Fruit fly (Drosophila melanogaster) whole organism, embryonic: Measurements from ENCODE around the gene nuf.

ENCODE experiments used
- Abd-B ChIP-seq: fragments of 200-800 bp; sonication (Bioruptor generic); optimal IDR thresholded peaks from 2 replicates; lab custom pipeline; 2018; ENCODE audit warnings: missing biosample characterization, mild to moderate bottlenecking, missing genetic modification characterization, moderate library complexity
- Bgb ChIP-seq: fragments of 200-800 bp; sonication (Bioruptor generic); IDR thresholded peaks from 2 replicates; pipeline ENCODE4 v1.3.6; 2022; ENCODE audit warnings: missing biosample characterization, missing genetic modification characterization; ENCODE audit not compliant: partially characterized antibody
- CG10147 ChIP-seq: fragments of 200-800 bp; sonication (Bioruptor generic); optimal IDR thresholded peaks from 2 replicates; lab custom pipeline; 2019; ENCODE audit warnings: missing biosample characterization, mild to moderate bottlenecking, missing genetic modification characterization, moderate library complexity
- CG10209 ChIP-seq: fragments of 200-800 bp; sonication (Bioruptor generic); optimal IDR thresholded peaks from 3 replicates; lab custom pipeline; 2017; ENCODE audit warnings: missing biosample characterization, mild to moderate bottlenecking, missing genetic modification characterization, missing genetic modification reagents
- CG10654 ChIP-seq: fragments of 200-800 bp; sonication (Bioruptor generic); optimal IDR thresholded peaks from 2 replicates; lab custom pipeline; 2016; ENCODE audit warnings: missing biosample characterization, missing genetic modification characterization
- CG12104 ChIP-seq: fragments of 200-800 bp; sonication (Bioruptor generic); optimal IDR thresholded peaks from 3 replicates; lab custom pipeline; 2016; ENCODE audit warnings: missing biosample characterization, missing genetic modification characterization
- CG13775 ChIP-seq: fragments of 200-800 bp; sonication (Bioruptor generic); optimal IDR thresholded peaks from 3 replicates; lab custom pipeline; 2017; ENCODE audit warnings: missing biosample characterization, mild to moderate bottlenecking, missing genetic modification characterization
- CG13894 ChIP-seq: fragments of 200-800 bp; sonication (Bioruptor generic); optimal IDR thresholded peaks from 3 replicates; lab custom pipeline; 2018; ENCODE audit warnings: missing biosample characterization, mild to moderate bottlenecking, missing genetic modification characterization, moderate library complexity
- CG17361 ChIP-seq: fragments of 200-800 bp; sonication (Bioruptor generic); IDR thresholded peaks from 3 replicates; pipeline ENCODE4 v1.3.6; 2022; ENCODE audit warnings: missing biosample characterization, missing genetic modification characterization
- CG32767 ChIP-seq: fragments of 200-800 bp; sonication (Bioruptor generic); IDR thresholded peaks from 2 replicates; pipeline ENCODE4 v1.3.6; 2022; ENCODE audit warnings: missing biosample characterization, missing genetic modification characterization
- CG4404 ChIP-seq: fragments of 200-800 bp; sonication (Bioruptor generic); IDR thresholded peaks from 2 replicates; pipeline ENCODE4 v1.3.6; 2022; ENCODE audit warnings: missing biosample characterization, missing genetic modification characterization
- CG4730 ChIP-seq: fragments of 200-800 bp; sonication (Bioruptor generic); IDR thresholded peaks from 2 replicates; pipeline ENCODE4 v1.3.6; 2022; ENCODE audit warnings: missing biosample characterization, missing genetic modification characterization
- CG6254 ChIP-seq: fragments of 200-800 bp; sonication (Bioruptor generic); optimal IDR thresholded peaks from 3 replicates; lab custom pipeline; 2017; ENCODE audit warnings: mild to moderate bottlenecking, missing biosample characterization, missing genetic modification reagents, missing genetic modification characterization
- CG7786 ChIP-seq: fragments of 200-800 bp; sonication (Bioruptor generic); optimal IDR thresholded peaks from 2 replicates; lab custom pipeline; 2016; ENCODE audit warnings: missing biosample characterization, missing genetic modification characterization
- CG7839 ChIP-seq: fragments of 200-800 bp; sonication (Bioruptor generic); optimal IDR thresholded peaks from 3 replicates; lab custom pipeline; 2018; ENCODE audit warnings: missing biosample characterization, mild to moderate bottlenecking, missing genetic modification characterization, moderate library complexity
- CG8765 ChIP-seq: fragments of 200-800 bp; sonication (Bioruptor generic); IDR thresholded peaks from 2 replicates; pipeline ENCODE4 v1.3.6; 2022; ENCODE audit warnings: missing biosample characterization, missing genetic modification characterization
- CHES-1-like ChIP-seq: fragments of 200-800 bp; sonication (Bioruptor generic); optimal IDR thresholded peaks from 2 replicates; lab custom pipeline; 2016; ENCODE audit warnings: missing biosample characterization, missing genetic modification characterization
- Deaf1 ChIP-seq: fragments of 200-800 bp; optimal IDR thresholded peaks from 3 replicates; lab custom pipeline; 2019; ENCODE audit warnings: missing biosample characterization, mild to moderate bottlenecking, missing genetic modification characterization, moderate library complexity
- Dref ChIP-seq: fragments of 200-800 bp; sonication (Bioruptor generic); IDR thresholded peaks from 2 replicates; pipeline ENCODE4 v1.3.6; 2022; ENCODE audit warnings: missing biosample characterization, missing genetic modification characterization
- HLH4C ChIP-seq: fragments of 200-800 bp; sonication (Bioruptor generic); IDR thresholded peaks from 3 replicates; pipeline ENCODE4 v1.3.6; 2022; ENCODE audit warnings: missing biosample characterization, missing genetic modification characterization; ENCODE audit not compliant: partially characterized antibody
- MESR4 ChIP-seq: fragments of 200-800 bp; sonication (Bioruptor generic); optimal IDR thresholded peaks from 2 replicates; lab custom pipeline; 2018; ENCODE audit warnings: missing biosample characterization, mild to moderate bottlenecking, missing genetic modification characterization, moderate library complexity
- Med ChIP-seq: fragments of 200-800 bp; sonication (Bioruptor generic); peaks from one replicate; lab custom pipeline; 2016; ENCODE audit warnings: missing biosample characterization, missing genetic modification characterization, mild to moderate bottlenecking, inconsistent platforms, moderate library complexity
- Nf-YB ChIP-seq: fragments of 200-800 bp; sonication (Bioruptor generic); optimal IDR thresholded peaks from 3 replicates; lab custom pipeline; 2019; ENCODE audit warnings: missing biosample characterization, mild to moderate bottlenecking, missing genetic modification characterization, moderate library complexity
- Six4 ChIP-seq: fragments of 200-800 bp; sonication (Bioruptor generic); optimal IDR thresholded peaks from 2 replicates; lab custom pipeline; 2016; ENCODE audit warnings: missing biosample characterization, missing genetic modification characterization
- Usf ChIP-seq: fragments of 200-800 bp; sonication (Bioruptor generic); optimal IDR thresholded peaks from 2 replicates; lab custom pipeline; 2017; ENCODE audit warnings: missing genotype, missing biosample characterization, missing genetic modification characterization
- az2 ChIP-seq: fragments of 200-800 bp; sonication (Bioruptor generic); optimal IDR thresholded peaks from 3 replicates; lab custom pipeline; 2016; ENCODE audit warnings: missing biosample characterization, missing genetic modification characterization
- bbx ChIP-seq: fragments of 200-800 bp; sonication (Bioruptor generic); IDR thresholded peaks from 2 replicates; pipeline ENCODE4 v1.3.6; 2022; ENCODE audit warnings: missing biosample characterization, missing genetic modification characterization; ENCODE audit not compliant: partially characterized antibody
- bigmax ChIP-seq: fragments of 200-800 bp; sonication (Bioruptor generic); optimal IDR thresholded peaks from 2 replicates; lab custom pipeline; 2018; ENCODE audit warnings: missing biosample characterization, mild to moderate bottlenecking, missing genetic modification characterization
- cg ChIP-seq: fragments of 200-800 bp; sonication (Bioruptor generic); optimal IDR thresholded peaks from 3 replicates; lab custom pipeline; 2019; ENCODE audit warnings: missing biosample characterization, mild to moderate bottlenecking, missing genetic modification characterization, moderate library complexity
- croc ChIP-seq: fragments of 200-800 bp; sonication (Bioruptor generic); conservative IDR thresholded peaks from 3 replicates; pipeline ENCODE4 v1.3.6; 2022; ENCODE audit warnings: missing biosample characterization, missing genetic modification characterization
- crol ChIP-seq: fragments of 200-800 bp; sonication (Bioruptor generic); IDR thresholded peaks from 2 replicates; pipeline ENCODE4 v1.3.6; 2022; ENCODE audit warnings: missing biosample characterization, missing genetic modification characterization
- dan ChIP-seq: fragments of 200-800 bp; sonication (Bioruptor generic); IDR thresholded peaks from 2 replicates; pipeline ENCODE4 v1.3.6; 2022; ENCODE audit warnings: missing biosample characterization, missing genetic modification characterization
- esg ChIP-seq: fragments of 200-800 bp; sonication (Bioruptor generic); conservative IDR thresholded peaks from 2 replicates; pipeline ENCODE4 v1.3.6; 2022; ENCODE audit warnings: missing biosample characterization, missing genetic modification characterization
- ewg ChIP-seq: fragments of 200-800 bp; sonication (Bioruptor generic); optimal IDR thresholded peaks from 3 replicates; lab custom pipeline; 2017; ENCODE audit warnings: mild to moderate bottlenecking, missing biosample characterization, missing genetic modification reagents, missing genetic modification characterization
- gro ChIP-seq: fragments of 200-800 bp; sonication (Bioruptor generic); optimal IDR thresholded peaks from 2 replicates; lab custom pipeline; 2016; ENCODE audit warnings: missing biosample characterization, missing genetic modification characterization
- kni ChIP-seq: fragments of 200-800 bp; sonication (Bioruptor generic); optimal IDR thresholded peaks from 3 replicates; lab custom pipeline; 2017; ENCODE audit warnings: mild to moderate bottlenecking, missing biosample characterization, missing genetic modification reagents, missing genetic modification characterization
- lab ChIP-seq: fragments of 200-800 bp; sonication (Bioruptor generic); optimal IDR thresholded peaks from 3 replicates; lab custom pipeline; 2017; ENCODE audit warnings: missing biosample characterization, missing genetic modification characterization, mild to moderate bottlenecking, moderate library complexity, missing genetic modification reagents
- lbe ChIP-seq: fragments of 200-800 bp; sonication (Bioruptor generic); optimal IDR thresholded peaks from 2 replicates; lab custom pipeline; 2016; ENCODE audit warnings: missing biosample characterization, mild to moderate bottlenecking, missing genetic modification characterization
- mirr ChIP-seq: fragments of 200-800 bp; sonication (Bioruptor generic); optimal IDR thresholded peaks from 3 replicates; lab custom pipeline; 2018; ENCODE audit warnings: missing biosample characterization, mild to moderate bottlenecking, missing genetic modification characterization
- otp ChIP-seq: fragments of 200-800 bp; sonication (Bioruptor generic); IDR thresholded peaks from 3 replicates; pipeline ENCODE4, ENCODE4 v1.3.6; 2022; ENCODE audit warnings: missing biosample characterization, missing genetic modification characterization
- pnt ChIP-seq: fragments of 200-800 bp; sonication (Bioruptor generic); optimal IDR thresholded peaks from 3 replicates; lab custom pipeline; 2016; ENCODE audit warnings: missing biosample characterization, missing genetic modification characterization
- prd ChIP-seq, 3 experiments: fragments of >200 bp in 2 of 3; fragments of 200-800 bp in 1 of 3; sonication (Bioruptor generic) in 1 of 3; optimal IDR thresholded peaks in 2 of 3; IDR thresholded peaks in 1 of 3; 2 replicates in 2 of 3; 3 replicates in 1 of 3; pipeline versions ENCODE4 v1.3.6 to Lab custom; 2017 to 2022; ENCODE audit warnings: missing biosample characterization in 1 of 3, missing genetic modification characterization in 1 of 3
- sob ChIP-seq: fragments of 200-800 bp; sonication (Bioruptor generic); IDR thresholded peaks from 2 replicates; pipeline ENCODE4 v1.3.6; 2022; ENCODE audit warnings: missing biosample characterization, missing genetic modification characterization
- sqz ChIP-seq: fragments of 200-800 bp; sonication (Bioruptor generic); optimal IDR thresholded peaks from 3 replicates; lab custom pipeline; 2018; ENCODE audit warnings: missing biosample characterization, mild to moderate bottlenecking, missing genetic modification characterization
- tna ChIP-seq: fragments of 200-800 bp; sonication (Bioruptor generic); IDR thresholded peaks from 2 replicates; pipeline ENCODE4 v1.3.6; 2022; ENCODE audit warnings: missing biosample characterization, missing genetic modification characterization; ENCODE audit not compliant: partially characterized antibody
- unc-4 ChIP-seq: fragments of 200-800 bp; sonication (Bioruptor generic); IDR thresholded peaks from 2 replicates; pipeline ENCODE4 v1.3.6; 2022; ENCODE audit warnings: missing biosample characterization, missing genetic modification characterization; ENCODE audit not compliant: partially characterized antibody
- zfh2 ChIP-seq: fragments of 200-800 bp; sonication (Bioruptor generic); optimal IDR thresholded peaks from 2 replicates; lab custom pipeline; 2016; ENCODE audit warnings: missing biosample characterization, missing genetic modification characterization

nuf gene

DNA sequence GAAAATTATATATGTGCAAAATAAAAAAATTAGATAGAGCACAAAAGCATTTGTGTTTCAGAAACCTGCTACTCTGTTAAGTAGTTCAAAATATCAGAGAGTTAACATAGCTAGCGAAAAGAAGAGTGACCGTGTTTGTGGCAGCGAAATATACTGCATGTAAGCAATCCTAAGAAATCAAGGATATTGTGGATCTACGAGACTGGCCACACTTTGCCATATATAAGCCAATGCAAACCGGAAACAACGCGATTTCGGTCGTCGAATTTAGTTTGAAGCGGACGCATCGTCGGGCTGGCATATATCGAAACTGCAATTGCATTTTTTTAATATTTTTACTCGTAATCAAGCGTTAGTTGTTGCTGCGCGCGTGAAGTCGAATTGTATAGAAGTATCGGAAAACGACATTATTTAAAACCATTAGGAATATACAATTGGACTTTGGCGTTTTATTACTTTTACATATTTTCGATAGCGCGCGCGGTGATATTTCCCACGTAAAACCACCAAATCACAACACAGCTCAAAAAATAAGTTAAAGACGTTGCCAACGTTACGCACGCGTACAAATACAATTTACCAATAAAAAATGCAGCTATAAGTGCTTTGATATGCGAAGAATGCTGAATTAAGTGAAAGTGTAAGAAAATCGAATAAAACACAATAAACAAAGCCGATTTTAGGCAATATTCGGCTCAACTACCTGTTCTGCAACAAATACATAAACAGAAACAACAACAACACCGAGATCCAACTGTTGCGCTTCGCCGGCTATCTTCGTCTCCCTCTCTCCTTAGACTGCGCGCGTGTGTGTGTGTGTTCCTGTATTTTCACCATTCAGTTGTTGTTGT is at the start of gene nuf:
Gene nuf, plus strand, starts transcription at position 246 of the 851 bp plus-strand sequence.
- TF ChIP-seq CG8765 (no peak), CG17361 (GFP tag; lab: Robert Waterston, UW) (no peak; the same call in 2 of the 3 replicates), CG10209 (peak; percentile 38), prd (optimal IDR thresholded peaks at IDR 0.05; lab: Kevin White, UChicago) (no peak), prd (GFP tag; IDR thresholded peaks at IDR 0.05; lab: Robert Waterston, UW) (peak; percentile 10; the same call in 1 of the 3 replicates), pnt (no peak), lab (GFP tag; lab: Kevin White, UChicago) (peak; percentile 63), CG32767 (no peak), gro (peak; percentile 52), CG10147 (GFP tag; lab: Kevin White, UChicago) (peak; percentile 54), esg (no peak), otp (GFP tag; lab: Robert Waterston, UW) (peak; percentile 56; the same call in 1 of the 3 replicates), ewg (GFP tag; lab: Kevin White, UChicago) (peak; percentile 37), Deaf1 (tag; lab: Kevin White, UChicago) (peak; percentile 41), MESR4 (GFP tag; lab: Kevin White, UChicago) (peak; percentile 60), CG10654 (GFP tag; lab: Kevin White, UChicago) (no peak), CG7786 (no peak), kni (GFP tag; lab: Kevin White, UChicago) (peak; percentile 51), unc-4 (GFP tag; lab: Robert Waterston, UW) (no peak), Nf-YB (GFP tag; lab: Kevin White, UChicago) (peak; percentile 26), HLH4C (0 out of 3 replicates have a peak, but pooled peaks have one; percentile 52), tna (GFP tag; lab: Robert Waterston, UW) (peak; percentile 60; the same call in 1 of the 2 replicates), sqz (GFP tag; lab: Kevin White, UChicago) (peak; percentile 46), Usf (GFP tag; lab: Kevin White, UChicago) (no peak), lbe (GFP tag; lab: Kevin White, UChicago) (peak; percentile 51), cg (GFP tag; lab: Kevin White, UChicago) (peak; percentile 74), crol (GFP tag; lab: Robert Waterston, UW) (no peak), dan (GFP tag; lab: Robert Waterston, UW) (no peak), bigmax (peak; percentile 24), CG13894 (tag; lab: Kevin White, UChicago) (peak; percentile 82), mirr (GFP tag; lab: Kevin White, UChicago) (peak; percentile 67), croc (no peak), CG7839 (tag; lab: Kevin White, UChicago) (peak; percentile 23), CG4404 (GFP tag; lab: Robert Waterston, UW) (no peak), Med (peak; percentile 86), az2 (GFP tag; lab: Kevin White, UChicago) (no peak), Abd-B (GFP tag; lab: Kevin White, UChicago) (no peak), CG12104 (GFP tag; lab: Kevin White, UChicago) (no peak), CHES-1-like (GFP tag; lab: Kevin White, UChicago) (peak; percentile 37), sob (GFP tag; lab: Robert Waterston, UW) (peak; percentile 29; the same call in 1 of the 2 replicates), CG4730 (no peak), Dref (GFP tag; lab: Robert Waterston, UW) (no peak), zfh2 (GFP tag; lab: Kevin White, UChicago) (no peak), Bgb (GFP tag; lab: Robert Waterston, UW) (peak; percentile 64), bbx (peak; percentile 62), CG6254 (no peak), CG13775 (GFP tag; lab: Kevin White, UChicago) (peak; percentile 38), Six4 (GFP tag; lab: Kevin White, UChicago) (peak; percentile 41)
